Worm (Caenorhabditis elegans) whole organism, L2 larva: ENCODE data around the gene F01F1.14.

Experiments used
- aly-2 ChIP-seq: fragments of 150-350 bp; optimal IDR thresholded peaks from 2 replicates; lab custom pipeline; 2014; ENCODE audit warnings: missing biosample characterization, missing genetic modification characterization
- skn-1 ChIP-seq: sonication (generic microtip); optimal IDR thresholded peaks from 2 replicates; lab custom pipeline; 2017; ENCODE audit warnings: missing biosample characterization, missing genetic modification characterization

ce11 chrIII:5845483-5845882 is 37.2 kb downstream of the F01F1.14 start:
- TF ChIP-seq aly-2 (tag; lab: Kevin White, UChicago) (no peak), skn-1 (tag; lab: Kevin White, UChicago) (no peak)
